Fruit fly (Drosophila melanogaster) whole organism: ENCODE results near the gene Ance-3.

Source experiments
- CG8478 ChIP-seq: fragments of >200 bp; optimal IDR thresholded peaks from 2 replicates; lab custom pipeline; 2018; ENCODE audit warnings: inconsistent platforms
- Dll ChIP-seq: fragments of >200 bp; optimal IDR thresholded peaks from 2 replicates; lab custom pipeline; 2017
- EcR ChIP-seq, 2 experiments: fragments of >200 bp; optimal IDR thresholded peaks; 2 replicates each; lab custom pipeline; 2017; ENCODE audit warnings: missing biosample characterization in 2 of 2, missing genetic modification characterization in 2 of 2, missing genetic modification reagents in 2 of 2
- pan ChIP-seq: fragments of >200 bp; optimal IDR thresholded peaks from 2 replicates; lab custom pipeline; 2017
- psq ChIP-seq: fragments of >200 bp; optimal IDR thresholded peaks from 2 replicates; lab custom pipeline; 2017
- usp ChIP-seq: fragments of >200 bp; optimal IDR thresholded peaks from 2 replicates; lab custom pipeline; 2017; ENCODE audit warnings: missing biosample characterization, missing genetic modification characterization, mixed read lengths

Ance-3 gene

DNA sequence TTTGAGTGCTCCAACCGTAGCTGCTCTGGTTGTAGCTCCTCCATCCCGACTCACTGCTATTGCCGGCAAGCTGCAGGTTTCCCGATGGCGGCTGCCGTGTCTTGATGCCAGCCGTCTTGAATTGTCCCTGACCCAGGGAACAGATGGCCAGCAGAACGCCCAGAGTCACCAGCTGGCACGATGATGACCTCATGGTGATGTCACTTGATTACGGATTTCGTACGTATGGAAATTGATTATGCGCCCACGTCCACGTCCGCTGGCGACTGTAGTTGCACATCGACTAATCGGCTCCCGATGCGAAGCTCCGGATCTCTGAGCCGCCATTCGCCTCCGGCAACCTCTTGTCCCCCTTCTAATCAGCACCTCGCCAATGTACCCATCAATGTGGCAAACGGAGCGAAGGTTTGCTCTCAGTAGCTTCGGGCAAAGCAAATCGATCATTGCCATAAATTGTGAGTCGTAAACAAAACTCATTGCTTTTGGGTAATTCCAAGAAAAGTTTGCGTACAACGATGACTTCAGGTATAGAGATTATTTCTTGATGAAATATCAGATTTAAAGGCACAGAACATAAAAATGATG, 52.3 kb downstream of the Ance-3 start, which contains the start of gene NimB2:
Gene NimB2, minus strand, starts transcription at position 287 of the 585 bp plus-strand sequence.
- TF ChIP-seq CG8478 (lab: Kevin White, UChicago): no peak
- TF ChIP-seq usp (GFP tag; lab: Kevin White, UChicago): no peak
- TF ChIP-seq pan (lab: Kevin White, UChicago): no peak
- TF ChIP-seq psq (lab: Kevin White, UChicago): no peak
- no peak for TF ChIP-seq Dll (lab: Kevin White, UChicago)
- TF ChIP-seq EcR (GFP tag; optimal IDR thresholded peaks at IDR 0.05; lab: Kevin White, UChicago): no peak

DNA sequence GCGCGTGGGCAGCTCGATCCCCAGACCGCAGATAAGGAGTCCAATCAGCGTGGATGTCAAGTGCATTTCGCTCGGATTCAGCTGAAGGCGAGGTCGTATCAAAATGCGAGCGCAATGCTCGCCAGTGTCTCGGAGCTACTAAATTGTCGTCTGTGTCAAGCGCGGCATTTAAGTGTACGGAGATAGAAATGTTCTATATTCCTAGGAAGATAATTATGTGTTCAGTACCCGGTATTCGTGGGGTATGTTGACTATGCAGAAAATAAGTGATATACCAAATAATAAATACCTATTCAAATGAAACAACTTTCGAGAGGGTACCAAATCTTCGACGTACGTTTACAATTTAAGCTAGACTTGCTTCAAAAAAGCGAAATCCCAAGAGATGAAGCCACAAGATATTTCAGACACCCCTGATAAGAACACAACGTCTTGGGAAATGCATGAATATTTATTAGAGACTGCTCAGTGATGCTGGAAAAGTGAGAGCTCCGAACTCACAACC, 53.4 kb downstream of the Ance-3 start, which contains the start of gene NimB3:
Gene NimB3, minus strand, starts transcription at position 140 of the 505 bp plus-strand sequence.
- TF ChIP-seq Dll (lab: Kevin White, UChicago): no peak

DNA sequence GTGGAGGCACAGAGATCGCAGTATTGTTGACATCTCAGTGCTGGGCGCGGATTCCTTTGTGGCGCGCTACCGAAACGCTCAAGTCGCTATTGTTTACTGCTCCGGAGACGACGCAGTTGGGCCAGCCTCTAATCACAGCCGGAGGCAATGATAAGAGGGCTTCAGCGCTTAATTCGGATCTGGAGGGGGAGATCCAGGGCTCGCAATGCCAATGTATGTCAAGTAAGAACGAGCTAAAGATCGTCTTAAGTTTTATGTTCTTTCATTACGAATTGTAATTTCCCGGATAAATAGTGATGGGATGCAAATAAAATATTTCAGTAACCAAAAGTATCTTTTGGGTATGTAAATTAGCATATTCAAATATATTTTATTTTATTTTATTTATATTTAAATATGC, 55.4 kb downstream of the Ance-3 start, which contains the start of the genes NimB4 and NimB5:
Gene NimB4, minus strand, starts transcription at position 101 of the 400 bp plus-strand sequence.
Gene NimB5, plus strand, starts transcription at position 302 of the 400 bp plus-strand sequence.
- no peak for TF ChIP-seq usp (GFP tag; lab: Kevin White, UChicago)
- no peak for TF ChIP-seq CG8478 (lab: Kevin White, UChicago)

DNA sequence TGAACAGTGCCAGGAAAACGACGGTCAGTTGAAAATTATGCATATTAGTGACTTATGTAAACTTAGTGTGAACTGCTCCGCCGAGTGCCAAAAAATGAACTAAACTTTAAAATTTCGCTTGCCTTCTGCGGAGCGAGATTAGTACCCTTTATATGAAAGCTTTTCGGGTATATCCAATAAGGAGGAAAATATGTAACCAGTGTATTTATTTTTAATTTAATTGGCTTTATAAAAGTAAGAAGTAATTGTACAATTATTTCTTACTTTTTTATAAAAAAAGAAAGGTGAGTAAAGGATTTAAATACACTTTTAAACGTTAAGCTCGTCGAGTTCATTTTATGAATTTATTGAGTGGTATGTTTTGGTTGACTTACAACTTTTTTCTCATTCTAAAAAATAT, 58.3 kb downstream of the Ance-3 start, which contains the start of gene He:
Gene He, minus strand, starts transcription at position 101 of the 400 bp plus-strand sequence.
- TF ChIP-seq psq (lab: Kevin White, UChicago): no peak
- TF ChIP-seq EcR (GFP tag; optimal IDR thresholded peaks at IDR 0.05; lab: Kevin White, UChicago): no peak
- no peak for TF ChIP-seq usp (GFP tag; lab: Kevin White, UChicago)
- no peak for TF ChIP-seq CG8478 (lab: Kevin White, UChicago)
- TF ChIP-seq pan (lab: Kevin White, UChicago): no peak
- no peak for TF ChIP-seq Dll (lab: Kevin White, UChicago)

DNA sequence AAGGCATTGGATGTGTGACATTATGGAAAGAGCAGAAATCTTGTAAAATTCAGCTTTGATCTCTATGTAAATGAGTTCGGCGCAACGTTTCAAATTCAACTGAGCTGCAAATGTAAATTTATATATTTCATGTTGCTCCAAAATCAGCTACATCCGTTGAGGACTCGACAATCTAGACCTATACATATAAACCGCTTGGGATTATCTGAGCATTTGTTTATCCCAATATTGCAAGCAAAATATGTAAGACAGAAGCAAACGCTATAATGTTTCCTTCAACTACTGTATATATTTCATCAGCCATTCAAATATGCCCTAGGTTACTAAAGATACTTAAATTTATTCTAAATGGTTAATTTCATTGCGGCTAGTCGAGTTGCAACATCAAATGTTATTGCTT, 62.1 kb downstream of the Ance-3 start, which contains the start of gene NimC1:
Gene NimC1, minus strand, starts transcription at position 101 of the 400 bp plus-strand sequence.
- TF ChIP-seq psq (lab: Kevin White, UChicago): no peak
- TF ChIP-seq EcR (GFP tag; optimal IDR thresholded peaks at IDR 0.05; lab: Kevin White, UChicago): no peak
- TF ChIP-seq pan (lab: Kevin White, UChicago): no peak
- TF ChIP-seq Dll (lab: Kevin White, UChicago): no peak

DNA sequence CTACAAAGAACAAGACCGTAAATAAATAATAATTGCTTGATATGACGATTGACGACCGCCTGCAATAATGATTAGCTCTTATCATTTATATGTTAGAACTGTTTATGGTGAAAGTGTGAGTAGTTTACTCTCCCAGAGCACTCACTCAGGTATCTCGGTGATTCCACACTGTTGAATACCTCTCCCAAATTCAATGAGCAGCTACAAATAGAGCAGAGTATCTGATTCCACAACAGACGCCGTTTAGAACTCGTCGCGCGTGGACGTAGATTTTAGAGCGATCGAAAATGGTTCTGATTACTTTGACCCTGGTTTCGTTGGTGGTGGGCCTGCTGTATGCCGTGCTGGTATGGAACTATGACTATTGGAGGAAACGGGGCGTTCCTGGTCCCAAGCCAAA, 62.5 kb downstream of the Ance-3 start, which contains the start of gene Cyp28a5:
Gene Cyp28a5, plus strand, starts transcription at position 230 of the 400 bp plus-strand sequence.
- TF ChIP-seq Dll (lab: Kevin White, UChicago) (no peak), pan (lab: Kevin White, UChicago) (no peak), EcR (GFP tag; optimal IDR thresholded peaks at IDR 0.05; lab: Kevin White, UChicago) (no peak), CG8478 (lab: Kevin White, UChicago) (no peak), psq (lab: Kevin White, UChicago) (no peak), usp (GFP tag; lab: Kevin White, UChicago) (no peak)

DNA sequence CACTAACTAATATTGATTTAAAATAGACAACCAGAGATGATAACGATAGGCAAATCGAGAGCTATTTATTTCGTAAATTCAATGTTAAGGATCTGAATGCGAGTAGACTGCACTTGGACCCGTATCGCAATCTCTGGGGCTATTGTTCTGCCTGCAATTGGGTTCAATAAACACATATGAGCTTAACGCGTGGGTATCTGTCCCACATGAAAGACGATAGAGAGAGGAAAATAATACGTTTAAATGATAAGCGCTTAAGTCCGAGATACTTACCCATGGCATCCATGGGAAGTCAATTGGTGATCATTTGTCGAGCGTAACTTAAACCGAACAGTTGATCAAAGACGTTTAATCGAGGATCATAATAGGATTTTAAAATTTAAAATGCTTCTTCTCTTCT, 65.3 kb downstream of the Ance-3 start, which contains the start of gene NimC2:
Gene NimC2, plus strand, starts transcription at position 301 of the 400 bp plus-strand sequence.
- TF ChIP-seq pan (lab: Kevin White, UChicago): no peak
- TF ChIP-seq psq (lab: Kevin White, UChicago): no peak
- no peak for TF ChIP-seq EcR (GFP tag; optimal IDR thresholded peaks at IDR 0.05; lab: Kevin White, UChicago)
- no peak for TF ChIP-seq CG8478 (lab: Kevin White, UChicago)

DNA sequence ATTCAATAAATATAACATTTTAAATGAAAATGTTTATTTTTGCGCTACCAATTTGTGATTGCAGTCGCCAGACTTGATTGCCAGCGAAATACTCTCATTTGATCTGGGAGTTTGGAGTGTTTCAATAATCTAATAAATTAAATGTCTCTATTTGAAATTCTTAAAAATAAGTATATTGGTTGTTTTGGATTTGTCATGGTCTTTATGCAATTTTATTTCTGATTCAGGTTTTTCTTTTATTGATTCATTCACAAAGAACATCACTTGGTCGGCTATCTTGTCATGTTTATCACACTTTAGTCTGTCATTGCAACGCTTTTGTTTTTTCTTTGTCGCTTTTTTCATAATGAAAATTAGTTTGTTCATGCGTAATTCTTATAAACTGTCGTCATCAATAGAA, 84.4 kb downstream of the Ance-3 start:
- TF ChIP-seq EcR (GFP tag; optimal IDR thresholded peaks at IDR 0.05; lab: Kevin White, UChicago) (no peak), psq (lab: Kevin White, UChicago) (no peak), pan (lab: Kevin White, UChicago) (no peak), Dll (lab: Kevin White, UChicago) (no peak), CG8478 (lab: Kevin White, UChicago) (no peak), usp (GFP tag; lab: Kevin White, UChicago) (no peak)

DNA sequence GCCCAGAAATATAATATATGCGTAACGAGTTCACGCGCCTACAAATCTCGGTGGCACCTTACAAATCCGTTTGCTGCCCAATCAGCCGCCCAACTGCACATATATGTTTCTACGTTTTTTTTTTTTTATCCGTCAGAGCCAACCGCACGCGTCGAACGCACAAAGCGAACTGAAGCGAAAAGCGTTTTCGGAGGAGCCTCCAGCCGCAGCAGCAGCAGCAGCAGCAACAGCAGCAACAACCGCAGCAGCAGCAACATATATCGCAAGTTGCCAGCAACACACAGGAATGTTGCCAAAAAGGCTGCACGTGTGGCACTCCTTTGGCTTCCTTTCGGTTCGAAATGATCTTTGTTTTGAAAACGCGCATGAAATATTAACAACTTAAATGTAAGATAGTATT, 86.6 kb downstream of the Ance-3 start, which contains the start of gene rk:
Gene rk, minus strand, starts transcription at position 171 of the 400 bp plus-strand sequence.
- TF ChIP-seq CG8478 (lab: Kevin White, UChicago) (no peak), pan (lab: Kevin White, UChicago) (no peak), usp (GFP tag; lab: Kevin White, UChicago) (no peak), Dll (lab: Kevin White, UChicago) (no peak), EcR (GFP tag; optimal IDR thresholded peaks at IDR 0.05; lab: Kevin White, UChicago) (no peak), psq (lab: Kevin White, UChicago) (no peak)

DNA sequence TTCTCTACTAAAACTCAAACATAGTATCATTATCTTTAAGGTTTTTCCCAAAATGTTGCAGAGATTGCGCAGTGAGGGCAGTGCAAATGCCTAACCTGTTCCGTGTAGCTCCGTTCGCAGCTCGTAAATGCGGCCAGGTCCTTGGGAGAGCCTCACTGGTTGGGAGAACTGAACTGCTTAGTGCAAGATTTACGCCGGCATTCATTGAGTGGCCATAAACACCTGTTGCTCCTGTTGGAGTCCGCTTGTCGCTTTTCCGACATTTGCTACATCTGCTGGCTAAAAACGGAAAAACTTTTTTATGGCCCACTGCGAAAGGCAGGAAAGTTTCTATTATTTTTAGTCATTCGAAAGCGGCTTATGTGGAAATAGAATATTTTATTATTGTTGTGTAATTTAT, 87.4 kb downstream of the Ance-3 start:
- TF ChIP-seq pan (lab: Kevin White, UChicago) (no peak), CG8478 (lab: Kevin White, UChicago) (no peak), psq (lab: Kevin White, UChicago) (no peak), Dll (lab: Kevin White, UChicago) (no peak), EcR (GFP tag; optimal IDR thresholded peaks at IDR 0.05; lab: Kevin White, UChicago) (no peak), usp (GFP tag; lab: Kevin White, UChicago) (no peak)
